Worm (Caenorhabditis elegans) whole organism, late embryonic: ENCODE measurements around the gene H13N06.7.

Experiments
- C08G9.2 ChIP-seq: sonication (generic microtip); optimal IDR thresholded peaks from 2 replicates; lab custom pipeline; 2016; ENCODE audit warnings: mild to moderate bottlenecking, missing genetic modification characterization, moderate library complexity, missing compliant biosample characterization
- ama-1 ChIP-seq: fragments of 150-350 bp; optimal IDR thresholded peaks from 2 replicates; lab custom pipeline; 2014
- ceh-48 ChIP-seq: sonication (generic microtip); optimal IDR thresholded peaks from 2 replicates; lab custom pipeline; 2016; ENCODE audit warnings: missing genetic modification characterization, inconsistent platforms, missing compliant biosample characterization
- ceh-9 ChIP-seq: sonication (generic microtip); optimal IDR thresholded peaks from 2 replicates; lab custom pipeline; 2016; ENCODE audit warnings: mild to moderate bottlenecking, missing genetic modification characterization, inconsistent platforms, missing compliant biosample characterization
- elt-2 ChIP-seq: sonication (generic microtip); optimal IDR thresholded peaks from 2 replicates; lab custom pipeline; 2016; ENCODE audit warnings: missing genetic modification reagents, missing genetic modification characterization, missing compliant biosample characterization
- ets-4 ChIP-seq: sonication (generic microtip); optimal IDR thresholded peaks from 2 replicates; lab custom pipeline; 2016; ENCODE audit warnings: missing genetic modification characterization, missing compliant biosample characterization
- fkh-6 ChIP-seq: sonication (generic microtip); optimal IDR thresholded peaks from 2 replicates; lab custom pipeline; 2016; ENCODE audit warnings: missing genetic modification characterization, missing compliant biosample characterization
- hlh-30 ChIP-seq: sonication (generic microtip); optimal IDR thresholded peaks from 2 replicates; lab custom pipeline; 2017; ENCODE audit warnings: antibody characterized with exemption, missing genetic modification characterization, missing compliant biosample characterization; ENCODE audit not compliant: insufficient read depth
- mec-3 ChIP-seq: sonication (generic microtip); optimal IDR thresholded peaks from 2 replicates; lab custom pipeline; 2016; ENCODE audit warnings: borderline replicate concordance, missing genetic modification characterization, missing compliant biosample characterization
- nhr-11 ChIP-seq: fragments of 150-350 bp; optimal IDR thresholded peaks from 2 replicates; lab custom pipeline; 2014; ENCODE audit warnings: missing biosample characterization, missing genetic modification characterization
- pag-3 ChIP-seq: sonication (generic microtip); optimal IDR thresholded peaks from 2 replicates; lab custom pipeline; 2016; ENCODE audit warnings: missing compliant biosample characterization, missing genetic modification characterization, borderline replicate concordance
- pros-1 ChIP-seq: fragments of 150-350 bp; optimal IDR thresholded peaks from 2 replicates; lab custom pipeline; 2014; ENCODE audit warnings: missing biosample characterization, missing genetic modification reagents, missing genetic modification characterization
- unc-55 ChIP-seq: sonication (generic microtip); optimal IDR thresholded peaks from 2 replicates; lab custom pipeline; 2017; ENCODE audit warnings: missing biosample characterization, missing genetic modification reagents, missing genetic modification characterization

DNA sequence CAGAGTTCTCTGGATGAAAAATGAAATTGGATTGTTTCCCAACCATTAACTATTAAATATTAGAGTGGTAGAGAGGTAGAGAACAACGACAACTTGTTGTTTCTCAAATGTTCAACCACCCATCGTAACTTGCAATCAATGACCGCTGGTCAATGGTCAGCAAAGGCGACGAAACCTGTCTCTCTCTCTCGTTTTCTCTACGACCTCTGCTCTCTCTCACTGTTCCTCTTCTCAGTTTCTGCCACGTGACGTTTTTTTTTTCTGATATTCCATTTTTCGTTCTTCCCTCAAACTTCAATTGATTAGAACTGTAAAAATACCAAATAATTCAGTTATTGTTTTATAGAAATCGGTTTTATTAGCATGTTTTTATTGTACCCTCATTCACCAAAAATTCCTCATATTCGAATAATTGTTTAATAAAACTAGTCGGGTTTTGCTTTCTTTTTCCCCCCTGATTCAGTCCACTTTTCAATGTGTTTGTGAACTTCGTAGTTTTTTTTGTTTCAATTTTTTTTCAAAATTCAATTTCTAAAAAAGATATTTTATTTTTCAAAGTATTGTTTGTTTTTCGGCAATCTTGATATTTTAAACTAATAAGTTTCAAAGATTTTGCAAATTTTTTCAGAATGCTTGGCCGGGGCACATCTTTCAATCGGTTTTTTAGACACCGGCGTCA, 5.9 kb upstream of the H13N06.7 start, which contains the start of gene suox-1:
- TF ChIP-seq mec-3 (tag; lab: Kevin White, UChicago), result no peak
- no peak for TF ChIP-seq ceh-9 (tag; lab: Kevin White, UChicago)
- no peak for TF ChIP-seq elt-2 (tag; lab: Kevin White, UChicago)
- no peak for TF ChIP-seq ets-4 (tag; lab: Kevin White, UChicago)
- no peak for TF ChIP-seq pros-1 (tag; lab: Kevin White, UChicago)
- no peak for TF ChIP-seq pag-3 (tag; lab: Kevin White, UChicago)
- TF ChIP-seq ama-1, result no peak
- TF ChIP-seq ceh-48, result no peak
- no peak for TF ChIP-seq nhr-11 (tag; lab: Kevin White, UChicago)
- TF ChIP-seq fkh-6, result no peak
- TF ChIP-seq unc-55 (GFP tag; lab: Kevin White, UChicago), result no peak
- no peak for TF ChIP-seq C08G9.2 (tag; lab: Kevin White, UChicago)
- peak; percentile 34 for TF ChIP-seq hlh-30
